Worm (Caenorhabditis elegans) whole organism, L1 larva: ENCODE data around the gene D1005.2.
A peak's percentile ranks its signal among the peaks of the same experiment; 100 is the strongest.

ENCODE experiments used
- aly-2 ChIP-seq: fragments of 150-350 bp; optimal IDR thresholded peaks from 2 replicates; lab custom pipeline; 2014; ENCODE audit warnings: missing biosample characterization, missing genetic modification characterization
- dpl-1 ChIP-seq, 3 experiments: fragments of 150-350 bp in 2 of 3; sonication (generic microtip) in 1 of 3; optimal IDR thresholded peaks; 2 replicates each; lab custom pipeline; 2014 to 2017; ENCODE audit warnings: missing biosample characterization in 3 of 3, missing genetic modification characterization in 3 of 3, missing genetic modification reagents in 3 of 3
- fkh-8 ChIP-seq: sonication (generic microtip); optimal IDR thresholded peaks from 2 replicates; lab custom pipeline; 2016; ENCODE audit warnings: mild to moderate bottlenecking, missing genetic modification characterization, missing compliant biosample characterization
- jun-1 ChIP-seq: fragments of 150-350 bp; optimal IDR thresholded peaks from 2 replicates; lab custom pipeline; 2014; ENCODE audit warnings: missing biosample characterization, missing genetic modification reagents, missing genetic modification characterization
- mdl-1 ChIP-seq, 2 experiments: fragments of 150-350 bp; optimal IDR thresholded peaks; 2 replicates each; lab custom pipeline; 2014 to 2017; ENCODE audit warnings: missing biosample characterization in 2 of 2, missing genetic modification characterization in 2 of 2, inconsistent platforms in 1 of 2
- nhr-28 ChIP-seq: fragments of 150-350 bp; optimal IDR thresholded peaks from 2 replicates; lab custom pipeline; 2014; ENCODE audit warnings: missing biosample characterization, missing genetic modification characterization
- zag-1 ChIP-seq: fragments of 150-350 bp; optimal IDR thresholded peaks from 2 replicates; lab custom pipeline; 2014; ENCODE audit warnings: missing biosample characterization, missing genetic modification characterization

ce11 chrX:1450352-1450818, 8.4 kb upstream of the D1005.2 start, which contains the start of gene W05H7.1:
- TF ChIP-seq fkh-8 (peak; percentile 36), nhr-28 (tag; lab: Kevin White, UChicago) (no peak), zag-1 (no peak), aly-2 (no peak), dpl-1 (GFP tag; optimal IDR thresholded peaks at IDR 0.05; lab: Kevin White, UChicago) (peak in 2 of 3 experiments; percentile 12 to 13), jun-1 (tag; lab: Kevin White, UChicago) (no peak), mdl-1 (tag; optimal IDR thresholded peaks at IDR 0.05; lab: Kevin White, UChicago) (peak in 1 of 2 experiments; percentile 38)
